Worm (Caenorhabditis elegans) whole organism, young adult: Measurements from ENCODE around the gene T08B6.1.

Experiments
- C17E4.6 ChIP-seq: fragments of 200-800 bp; sonication (Bioruptor generic); IDR thresholded peaks from 2 replicates; pipeline ENCODE4 v1.3.6; 2022; ENCODE audit warnings: missing genetic modification reagents, missing genetic modification characterization, missing compliant biosample characterization
- attf-3 ChIP-seq: fragments of 200-800 bp; sonication (Bioruptor generic); conservative IDR thresholded peaks from 2 replicates; pipeline ENCODE4 v1.3.6; 2022; ENCODE audit warnings: missing genetic modification reagents, missing genetic modification characterization, missing compliant biosample characterization
- egrh-3 ChIP-seq: fragments of 200-800 bp; sonication (Bioruptor generic); IDR thresholded peaks from 2 replicates; pipeline ENCODE4 v1.3.6; 2022; ENCODE audit warnings: missing genetic modification reagents, missing genetic modification characterization, missing compliant biosample characterization
- ets-4 ChIP-seq: fragments of 200-800 bp; sonication (Bioruptor generic); optimal IDR thresholded peaks from 2 replicates; lab custom pipeline; 2018; ENCODE audit warnings: mild to moderate bottlenecking, missing genetic modification characterization, missing compliant biosample characterization
- unc-130 ChIP-seq: sonication (generic microtip); optimal IDR thresholded peaks from 2 replicates; lab custom pipeline; 2016; ENCODE audit warnings: missing genetic modification reagents, missing genetic modification characterization, missing compliant biosample characterization

ce11 chrIV:4870546-4870945, 16.6 kb downstream of the T08B6.1 start, which contains the start of gene str-175:
- TF ChIP-seq ets-4 (GFP tag; lab: Kevin White, UChicago) (no peak), C17E4.6 (GFP tag; lab: Robert Waterston, UW) (no peak), unc-130 (GFP tag; lab: Kevin White, UChicago) (no peak), attf-3 (GFP tag; lab: Robert Waterston, UW) (no peak), egrh-3 (GFP tag; lab: Robert Waterston, UW) (no peak)
